Worm (Caenorhabditis elegans) whole organism, midembryonic: ENCODE data around the gene E02H1.6.

Experiments
- cog-1 ChIP-seq: sonication (generic microtip); optimal IDR thresholded peaks from 2 replicates; lab custom pipeline; 2016; ENCODE audit warnings: missing genetic modification characterization, missing compliant biosample characterization
- ztf-23 ChIP-seq: fragments of 200-800 bp; sonication (Bioruptor generic); IDR thresholded peaks from 2 replicates; pipeline ENCODE4 v1.3.6; 2022; ENCODE audit warnings: missing genetic modification reagents, missing genetic modification characterization, missing compliant biosample characterization
- ztf-29 ChIP-seq: fragments of 200-800 bp; sonication (Bioruptor generic); IDR thresholded peaks from 2 replicates; pipeline ENCODE4 v1.3.6; 2022; ENCODE audit warnings: missing genetic modification reagents, missing genetic modification characterization, missing compliant biosample characterization

ce11 chrII:9576707-9577106 is 19.8 kb upstream of the E02H1.6 start:
- no peak for TF ChIP-seq ztf-23 (GFP tag; lab: Robert Waterston, UW)
- no peak for TF ChIP-seq cog-1 (tag; lab: Kevin White, UChicago)
- TF ChIP-seq ztf-29 (GFP tag; lab: Robert Waterston, UW), result no peak
